Worm (Caenorhabditis elegans) whole organism, L4/young adult: Measurements from ENCODE around the gene T10F2.2.

ENCODE experiments used
- W03F9.2 ChIP-seq: fragments of 150-350 bp; optimal IDR thresholded peaks from 2 replicates; lab custom pipeline; 2014; ENCODE audit warnings: missing biosample characterization, missing genetic modification characterization
- dao-5 ChIP-seq: sonication (generic microtip); optimal IDR thresholded peaks from 2 replicates; lab custom pipeline; 2016; ENCODE audit warnings: missing genotype, missing genetic modification characterization, moderate library complexity, missing compliant biosample characterization
- him-1 ChIP-seq: sonication (generic microtip); optimal IDR thresholded peaks from 2 replicates; lab custom pipeline; 2016; ENCODE audit warnings: missing genotype, missing genetic modification reagents, missing genetic modification characterization, missing compliant biosample characterization

T10F2.2 gene

DNA sequence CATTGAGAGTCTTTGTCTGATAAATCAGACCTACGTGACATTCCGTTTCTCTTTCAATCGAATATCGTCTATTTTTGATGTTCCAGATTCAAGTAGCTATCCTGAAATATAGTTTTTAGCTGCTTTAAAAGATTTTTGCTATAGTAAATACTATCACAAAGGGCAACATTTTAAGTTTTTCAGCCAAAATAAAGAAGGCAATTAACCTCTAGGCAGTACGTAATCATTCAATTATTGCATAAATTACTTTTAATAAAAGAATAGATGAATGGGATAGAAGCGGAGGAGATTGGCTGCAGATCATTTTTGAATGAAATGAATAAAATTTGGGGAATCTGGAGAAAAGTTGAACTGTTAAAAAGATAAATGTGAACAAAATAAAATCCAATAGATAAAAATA, 4.6 kb upstream of the T10F2.2 start, which contains the start of gene ulp-1:
Gene ulp-1 (minus strand): TSS at position 101 of the 400 bp plus-strand sequence.
- TF ChIP-seq him-1 (tag; lab: Kevin White, UChicago) (no peak), dao-5 (tag; lab: Kevin White, UChicago) (no peak), W03F9.2 (no peak)

DNA sequence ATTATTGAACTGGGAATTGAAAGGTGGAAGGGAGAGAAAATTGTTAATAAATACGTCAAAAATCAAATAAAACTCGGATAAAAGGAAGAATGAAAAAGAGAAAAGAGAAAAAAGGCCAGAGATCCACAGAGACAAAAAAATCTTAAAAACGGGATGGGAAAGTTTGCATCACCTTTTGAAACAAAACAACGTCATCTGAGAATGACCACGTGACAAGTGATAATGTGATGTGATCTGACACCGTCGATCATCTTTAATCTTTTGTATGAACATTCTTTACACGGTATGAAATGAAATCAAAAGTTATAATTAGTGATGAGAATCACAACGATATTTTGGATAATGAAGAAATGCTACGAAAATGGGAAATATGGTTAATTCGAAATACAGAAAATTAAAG, 634 bp upstream of the T10F2.2 start:
- TF ChIP-seq dao-5 (tag; lab: Kevin White, UChicago): no peak
- no peak for TF ChIP-seq him-1 (tag; lab: Kevin White, UChicago)
- no peak for TF ChIP-seq W03F9.2

DNA sequence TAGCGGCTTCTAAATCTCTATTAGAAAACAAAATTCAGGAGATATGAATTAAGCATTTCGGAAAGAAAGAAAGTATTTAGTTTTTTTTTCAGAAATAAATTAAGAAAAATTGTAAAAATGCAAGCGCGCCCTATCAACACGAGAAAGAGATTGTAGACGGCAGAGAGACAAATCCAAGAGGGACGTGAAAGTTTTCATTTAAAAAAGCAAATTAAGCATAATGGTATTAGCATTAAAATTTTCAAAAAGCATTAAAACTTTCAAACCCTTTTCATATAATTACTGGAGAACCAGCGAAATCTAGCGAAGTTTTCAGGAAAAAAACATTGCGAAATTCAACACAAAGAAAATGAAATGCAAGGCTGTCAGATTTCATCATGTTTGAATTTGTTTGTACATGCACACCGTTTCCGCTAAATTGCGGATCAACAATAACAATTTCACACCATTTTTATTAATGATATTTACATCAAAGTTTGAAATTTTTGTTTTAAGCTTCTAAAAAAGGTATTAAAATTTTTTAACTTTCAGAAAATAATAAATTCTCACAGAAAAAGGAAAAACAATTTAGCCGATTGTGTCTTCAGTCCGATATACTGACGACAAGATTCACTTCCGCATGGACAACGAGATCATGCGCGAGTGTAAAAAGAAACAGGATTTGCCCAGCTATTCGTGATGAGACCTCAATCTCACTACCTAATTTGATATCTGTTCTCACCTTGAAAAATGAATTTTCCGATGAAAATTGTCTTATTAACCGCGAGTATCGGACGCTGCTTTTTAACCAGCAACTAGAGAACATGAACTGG, 2.1 kb downstream of the T10F2.2 start, which contains the start of gene gars-1:
Gene gars-1 (minus strand): TSS at position 808 of the 812 bp plus-strand sequence.
- TF ChIP-seq him-1 (tag; lab: Kevin White, UChicago) (no peak), W03F9.2 (peak; percentile 15)

DNA sequence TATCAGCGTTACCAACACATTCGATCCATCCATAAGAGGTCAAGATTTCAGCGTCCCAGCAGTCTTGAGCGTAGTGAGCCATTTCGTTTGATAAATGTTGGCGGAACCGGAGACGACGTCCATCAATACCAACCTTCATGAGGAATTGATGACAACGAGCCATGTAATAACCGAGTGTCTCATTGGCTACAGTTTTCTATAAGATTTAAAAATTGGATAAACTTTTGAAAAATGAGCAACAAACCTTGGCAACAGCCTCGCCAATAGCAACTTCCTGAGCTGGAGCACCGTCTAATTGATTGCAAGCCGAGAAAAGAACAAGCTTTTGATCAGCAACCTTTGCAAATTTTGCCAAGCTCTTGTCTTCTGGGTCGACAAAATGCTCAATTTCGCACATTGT, 4.3 kb downstream of the T10F2.2 start:
- TF ChIP-seq him-1 (tag; lab: Kevin White, UChicago) (no peak), W03F9.2 (no peak), dao-5 (tag; lab: Kevin White, UChicago) (no peak)

DNA sequence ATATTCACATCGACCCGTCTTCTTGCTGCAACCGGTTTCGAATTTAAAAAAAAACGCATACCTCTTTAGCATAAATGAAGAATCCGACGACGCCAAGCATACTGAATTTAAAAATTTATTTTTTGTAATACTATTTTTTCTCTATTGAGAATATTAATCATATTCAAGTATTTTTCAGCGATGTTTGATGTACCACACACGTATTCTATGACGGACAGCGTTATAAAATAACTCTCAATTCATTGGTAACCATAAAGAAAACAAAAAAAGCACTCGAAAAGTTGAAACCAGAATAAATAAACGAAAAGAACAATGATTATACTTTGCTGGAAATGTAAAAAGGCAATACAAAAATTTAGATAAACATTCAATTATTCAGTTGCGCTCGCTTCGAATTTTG, 5.6 kb downstream of the T10F2.2 start, which contains the start of gene T10F2.5:
Gene T10F2.5 (minus strand): TSS at position 101 of the 400 bp plus-strand sequence.
- no peak for TF ChIP-seq him-1 (tag; lab: Kevin White, UChicago)
- TF ChIP-seq W03F9.2: no peak
- TF ChIP-seq dao-5 (tag; lab: Kevin White, UChicago): no peak

DNA sequence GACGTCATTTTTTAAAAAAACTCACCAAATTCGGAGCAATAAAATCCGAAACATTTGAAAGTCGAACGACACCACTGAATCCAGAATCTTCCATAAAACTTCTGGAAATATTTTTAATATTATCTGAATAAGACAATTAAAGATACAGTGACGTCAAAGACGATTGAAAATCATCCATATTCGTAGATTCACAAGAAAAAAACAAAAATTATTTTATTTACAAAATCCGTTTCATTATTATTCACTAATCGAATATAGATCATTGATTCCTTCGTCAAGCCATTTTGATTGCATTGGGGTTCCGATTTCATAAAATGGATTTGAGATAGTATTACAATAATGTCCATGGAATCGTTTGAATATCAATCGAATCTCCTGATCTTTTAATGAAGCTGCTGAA, 6.4 kb downstream of the T10F2.2 start, which contains the start of gene oxy-4:
Gene oxy-4 (minus strand): TSS at position 101 of the 400 bp plus-strand sequence.
- TF ChIP-seq W03F9.2: no peak
- no peak for TF ChIP-seq dao-5 (tag; lab: Kevin White, UChicago)
- no peak for TF ChIP-seq him-1 (tag; lab: Kevin White, UChicago)

DNA sequence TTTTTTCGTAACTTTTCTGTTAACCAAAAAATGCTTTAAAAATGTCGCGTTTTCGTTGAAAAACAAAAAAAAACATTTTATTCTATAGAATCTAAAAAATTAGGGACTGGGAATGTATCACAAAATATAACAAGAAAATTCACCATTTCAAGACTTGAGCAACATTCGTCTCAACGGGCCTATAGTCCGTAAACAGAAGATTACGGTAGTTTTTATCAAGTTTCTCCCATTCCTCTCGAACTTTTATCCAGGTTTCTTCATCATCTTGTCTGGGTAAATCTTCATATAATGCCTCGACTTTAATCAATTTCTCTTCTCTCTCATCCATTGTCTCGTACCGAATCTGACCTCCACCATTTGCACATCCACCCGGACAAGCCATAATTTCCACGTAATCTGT, 9.7 kb downstream of the T10F2.2 start:
- TF ChIP-seq W03F9.2 (no peak), him-1 (tag; lab: Kevin White, UChicago) (no peak), dao-5 (tag; lab: Kevin White, UChicago) (no peak)

DNA sequence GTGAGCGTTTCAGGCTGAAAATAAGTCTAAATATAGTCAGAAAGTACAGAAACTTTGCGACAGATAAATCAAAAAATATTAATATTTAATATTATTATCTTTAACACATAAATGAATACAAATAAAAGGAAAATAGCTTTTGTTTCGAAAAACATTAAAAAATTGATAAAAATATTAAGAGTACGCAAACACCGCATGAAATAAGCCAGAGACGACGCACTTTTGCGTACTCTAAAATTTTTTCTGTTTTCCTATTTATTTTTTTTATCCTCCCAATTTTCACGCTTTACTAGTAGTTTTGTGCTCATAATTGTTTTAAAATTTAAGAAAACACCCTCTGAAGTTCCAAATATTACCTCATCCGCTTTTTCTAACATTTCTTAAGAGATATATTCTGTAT, 12.0 kb downstream of the T10F2.2 start, which contains the start of the genes rbm-42 and grwd-1:
Gene rbm-42 (minus strand): TSS at position 93 of the 400 bp plus-strand sequence.
Gene grwd-1 (plus strand): TSS at position 328 of the 400 bp plus-strand sequence.
- TF ChIP-seq W03F9.2: peak; percentile 77
- no peak for TF ChIP-seq him-1 (tag; lab: Kevin White, UChicago)
- no peak for TF ChIP-seq dao-5 (tag; lab: Kevin White, UChicago)

DNA sequence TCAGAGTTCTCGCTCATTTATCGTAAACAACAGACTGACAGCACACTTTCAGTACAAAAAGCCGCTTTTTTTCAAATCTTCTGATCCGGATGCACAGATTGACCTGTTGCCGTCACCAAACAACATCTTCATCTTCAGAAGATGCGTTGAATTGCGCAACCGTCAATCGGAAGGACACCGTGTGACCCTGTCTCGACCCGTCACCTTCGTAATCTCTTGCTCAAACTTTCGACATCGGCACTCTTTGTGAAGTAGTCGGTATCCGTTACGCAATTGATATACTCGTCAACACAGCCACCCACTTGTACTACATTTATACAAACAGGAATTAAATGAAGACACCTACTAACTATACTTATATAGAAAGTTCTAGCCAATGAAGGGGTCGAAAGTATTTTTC, 14.1 kb downstream of the T10F2.2 start:
- TF ChIP-seq dao-5 (tag; lab: Kevin White, UChicago) (no peak), him-1 (tag; lab: Kevin White, UChicago) (no peak), W03F9.2 (no peak)

DNA sequence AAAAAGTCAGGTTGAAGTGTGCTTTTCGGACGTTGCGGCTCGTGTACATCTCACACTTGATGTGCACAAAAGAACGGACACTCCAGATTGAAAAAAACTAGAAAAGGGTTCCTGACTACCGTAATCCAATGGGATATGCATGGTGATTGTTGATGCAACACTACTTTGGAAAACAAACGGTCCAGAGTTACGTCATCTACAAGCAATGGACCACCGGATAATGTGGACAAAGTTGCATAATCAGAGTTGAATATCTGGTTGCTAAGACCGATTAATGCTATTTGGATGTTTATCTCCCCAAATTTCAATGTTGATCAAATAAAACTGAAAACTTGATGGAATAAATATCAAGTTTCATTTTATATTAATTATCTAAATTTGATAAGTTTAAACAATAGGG, 15.1 kb downstream of the T10F2.2 start:
- TF ChIP-seq W03F9.2: no peak
- TF ChIP-seq dao-5 (tag; lab: Kevin White, UChicago): no peak
- TF ChIP-seq him-1 (tag; lab: Kevin White, UChicago): no peak

DNA sequence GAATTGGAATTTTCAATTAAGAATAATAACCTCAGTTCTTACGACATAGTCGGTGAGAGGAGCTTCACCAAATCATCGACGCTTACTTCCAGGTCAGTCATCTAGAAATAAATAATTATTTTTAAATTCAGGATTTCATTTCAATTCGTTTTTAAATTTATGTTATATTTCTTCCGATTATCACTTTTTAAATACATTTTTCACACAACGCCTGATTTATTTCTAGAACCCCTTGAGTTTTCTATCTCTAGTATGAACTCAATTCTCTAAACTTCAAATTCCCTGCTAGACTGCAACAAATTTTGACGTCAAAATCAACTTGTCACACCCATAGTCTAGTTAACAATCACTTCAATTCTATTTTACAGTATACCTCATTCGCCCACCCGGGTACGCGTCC, 15.6 kb downstream of the T10F2.2 start, which contains the start of gene Y54H5A.2:
Gene Y54H5A.2 (minus strand): TSS at position 101 of the 400 bp plus-strand sequence.
- TF ChIP-seq dao-5 (tag; lab: Kevin White, UChicago): no peak

DNA sequence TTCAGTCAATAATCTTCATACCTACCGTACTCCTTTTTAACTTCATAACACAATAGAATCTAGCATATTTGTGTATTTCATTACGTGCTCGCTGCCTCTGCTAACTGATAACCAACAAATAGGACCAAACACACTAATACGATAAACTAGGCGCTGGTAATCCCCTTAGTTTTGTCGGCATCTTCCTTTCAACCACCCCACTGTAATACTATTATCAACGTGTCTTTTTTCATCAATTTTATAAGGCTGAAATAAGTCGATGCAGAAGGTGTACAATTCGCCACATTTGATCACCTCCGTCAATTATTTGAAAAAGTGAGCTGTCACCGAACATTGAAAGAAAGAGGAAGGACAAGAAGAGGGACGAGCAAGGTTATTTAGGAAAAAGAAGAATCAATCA, 17.7 kb downstream of the T10F2.2 start:
- no peak for TF ChIP-seq W03F9.2
- no peak for TF ChIP-seq him-1 (tag; lab: Kevin White, UChicago)
- no peak for TF ChIP-seq dao-5 (tag; lab: Kevin White, UChicago)

DNA sequence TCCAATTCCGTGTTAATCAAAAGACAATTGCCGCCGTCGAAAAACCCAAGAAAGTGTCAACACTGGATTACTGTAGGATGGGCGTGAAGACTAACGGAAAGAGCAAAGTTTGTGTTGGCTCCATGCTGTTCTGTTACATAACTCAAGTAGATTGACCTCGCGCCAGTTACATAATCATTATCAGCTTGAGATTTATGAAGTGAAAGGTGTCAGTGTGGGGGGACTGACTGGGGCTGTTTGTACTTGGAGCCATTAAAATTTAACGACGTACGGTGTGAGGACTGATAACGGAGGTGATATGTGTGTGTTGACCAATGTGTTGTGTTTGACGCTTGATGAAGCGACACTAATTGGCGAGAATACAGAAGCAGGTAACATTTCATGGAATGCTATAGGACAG, 18.4 kb downstream of the T10F2.2 start:
- no peak for TF ChIP-seq W03F9.2
- no peak for TF ChIP-seq him-1 (tag; lab: Kevin White, UChicago)
- TF ChIP-seq dao-5 (tag; lab: Kevin White, UChicago): no peak

DNA sequence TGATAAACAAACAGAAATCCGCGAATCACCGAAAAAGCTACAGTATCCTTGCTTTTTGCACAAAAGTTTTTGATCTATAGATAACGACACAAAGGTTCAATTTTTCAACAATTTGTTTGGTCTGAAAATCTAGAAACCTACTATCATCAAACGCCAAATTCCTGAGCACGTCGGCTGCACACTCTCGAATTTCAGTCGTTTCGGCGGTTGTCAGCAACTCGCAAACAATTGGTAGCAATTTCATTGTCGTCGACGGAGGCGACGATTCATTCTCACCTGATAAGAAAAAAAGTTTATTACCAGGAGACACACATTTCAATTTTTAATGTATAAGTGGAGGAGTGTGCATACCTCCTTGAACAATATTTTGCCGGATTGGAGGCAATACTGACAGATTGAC, 19.2 kb downstream of the T10F2.2 start:
- TF ChIP-seq him-1 (tag; lab: Kevin White, UChicago): no peak
- TF ChIP-seq dao-5 (tag; lab: Kevin White, UChicago): no peak
- no peak for TF ChIP-seq W03F9.2
